Worm (Caenorhabditis elegans) whole organism, L2 larva: Measurements from ENCODE around the gene cyp-34A5.

Source experiments
- C34F6.9 ChIP-seq: fragments of 150-350 bp; optimal IDR thresholded peaks from 2 replicates; lab custom pipeline; 2014; ENCODE audit warnings: missing biosample characterization, missing genetic modification characterization
- F13H6.1 ChIP-seq: sonication (generic microtip); optimal IDR thresholded peaks from 2 replicates; lab custom pipeline; 2016; ENCODE audit warnings: missing genetic modification characterization, missing compliant biosample characterization
- R02D3.7 ChIP-seq: fragments of 150-350 bp; optimal IDR thresholded peaks from 2 replicates; lab custom pipeline; 2014; ENCODE audit warnings: missing biosample characterization, missing genetic modification characterization
- Y55F3AM.14 ChIP-seq: fragments of 200-800 bp; sonication (Bioruptor generic); optimal IDR thresholded peaks from 2 replicates; lab custom pipeline; 2018; ENCODE audit warnings: mild to moderate bottlenecking, missing genetic modification characterization, missing compliant biosample characterization
- ZK546.5 ChIP-seq: sonication (generic microtip); optimal IDR thresholded peaks from 2 replicates; lab custom pipeline; 2017; ENCODE audit warnings: missing biosample characterization, missing genetic modification characterization
- alr-1 ChIP-seq: fragments of 150-350 bp; optimal IDR thresholded peaks from 2 replicates; lab custom pipeline; 2014; ENCODE audit warnings: missing biosample characterization, missing genetic modification characterization
- aly-2 ChIP-seq: fragments of 150-350 bp; optimal IDR thresholded peaks from 2 replicates; lab custom pipeline; 2014; ENCODE audit warnings: missing biosample characterization, missing genetic modification characterization
- ama-1 ChIP-seq: fragments of 150-350 bp; optimal IDR thresholded peaks from 2 replicates; lab custom pipeline; 2018; ENCODE audit warnings: inconsistent platforms
- blmp-1 ChIP-seq: sonication (generic microtip); optimal IDR thresholded peaks from 2 replicates; lab custom pipeline; 2017; ENCODE audit warnings: missing genetic modification characterization, mild to moderate bottlenecking, missing compliant biosample characterization, antibody characterized with exemption, moderate library complexity; ENCODE audit not compliant: insufficient read depth
- ceh-82 ChIP-seq: fragments of 150-350 bp; optimal IDR thresholded peaks from 2 replicates; lab custom pipeline; 2014; ENCODE audit warnings: missing biosample characterization, missing genetic modification characterization
- crh-2 ChIP-seq: sonication (generic microtip); optimal IDR thresholded peaks from 2 replicates; lab custom pipeline; 2017; ENCODE audit warnings: missing biosample characterization, missing genetic modification characterization
- dmd-4 ChIP-seq: sonication (generic microtip); optimal IDR thresholded peaks from 2 replicates; lab custom pipeline; 2017; ENCODE audit warnings: missing biosample characterization, missing genetic modification characterization
- egl-27 ChIP-seq: sonication (generic microtip); optimal IDR thresholded peaks from 3 replicates; lab custom pipeline; 2017; ENCODE audit warnings: missing biosample characterization, missing genetic modification reagents, missing genetic modification characterization
- elt-1 ChIP-seq: fragments of 150-350 bp; optimal IDR thresholded peaks from 2 replicates; lab custom pipeline; 2014; ENCODE audit warnings: missing biosample characterization, missing genetic modification characterization
- elt-3 ChIP-seq: sonication (generic microtip); optimal IDR thresholded peaks from 2 replicates; lab custom pipeline; 2017; ENCODE audit warnings: missing biosample characterization, missing genetic modification characterization
- fos-1 ChIP-seq: fragments of 150-350 bp; optimal IDR thresholded peaks from 2 replicates; lab custom pipeline; 2014; ENCODE audit warnings: missing biosample characterization, missing genetic modification characterization
- gmeb-1 ChIP-seq: fragments of 150-350 bp; optimal IDR thresholded peaks from 2 replicates; lab custom pipeline; 2014; ENCODE audit warnings: missing biosample characterization, missing genetic modification characterization
- lin-13 ChIP-seq: fragments of 150-350 bp; optimal IDR thresholded peaks from 2 replicates; lab custom pipeline; 2014; ENCODE audit warnings: missing biosample characterization, missing genetic modification reagents, missing genetic modification characterization
- lin-39 ChIP-seq: fragments of 150-350 bp; optimal IDR thresholded peaks from 2 replicates; lab custom pipeline; 2014; ENCODE audit warnings: missing biosample characterization, missing genetic modification reagents, missing genetic modification characterization
- lsy-2 ChIP-seq, 2 experiments: fragments of 150-350 bp in 1 of 2; sonication (generic microtip) in 1 of 2; optimal IDR thresholded peaks; 2 replicates each; lab custom pipeline; 2014 to 2017; ENCODE audit warnings: missing biosample characterization in 2 of 2, missing genetic modification characterization in 2 of 2
- mab-5 ChIP-seq: fragments of 150-350 bp; optimal IDR thresholded peaks from 2 replicates; lab custom pipeline; 2014; ENCODE audit warnings: missing biosample characterization, missing genetic modification characterization
- mbf-1 ChIP-seq: sonication (generic microtip); optimal IDR thresholded peaks from 2 replicates; lab custom pipeline; 2017; ENCODE audit warnings: missing biosample characterization, missing genetic modification characterization
- mdl-1 ChIP-seq, 2 experiments: fragments of 150-350 bp in 1 of 2; sonication (generic microtip) in 1 of 2; optimal IDR thresholded peaks; 2 replicates each; lab custom pipeline; 2017; ENCODE audit warnings: missing biosample characterization in 2 of 2, missing genetic modification characterization in 2 of 2
- nhr-11 ChIP-seq: fragments of 150-350 bp; optimal IDR thresholded peaks from 2 replicates; lab custom pipeline; 2014; ENCODE audit warnings: missing biosample characterization, missing genetic modification characterization
- nhr-12 ChIP-seq: fragments of 150-350 bp; optimal IDR thresholded peaks from 2 replicates; lab custom pipeline; 2014; ENCODE audit warnings: missing biosample characterization, missing genetic modification characterization
- nhr-129 ChIP-seq: fragments of 150-350 bp; optimal IDR thresholded peaks from 2 replicates; lab custom pipeline; 2014; ENCODE audit warnings: missing biosample characterization, missing genetic modification characterization
- nhr-21 ChIP-seq: fragments of 150-350 bp; optimal IDR thresholded peaks from 2 replicates; lab custom pipeline; 2014; ENCODE audit warnings: missing biosample characterization, missing genetic modification characterization
- nhr-237 ChIP-seq: fragments of 150-350 bp; optimal IDR thresholded peaks from 2 replicates; lab custom pipeline; 2014; ENCODE audit warnings: missing biosample characterization, missing genetic modification characterization
- nhr-25 ChIP-seq: fragments of 150-350 bp; sonication (generic microtip); optimal IDR thresholded peaks from 3 replicates; lab custom pipeline; 2014; ENCODE audit warnings: missing biosample characterization, missing genetic modification characterization
- nhr-6 ChIP-seq: fragments of 150-350 bp; optimal IDR thresholded peaks from 2 replicates; lab custom pipeline; 2014; ENCODE audit warnings: missing biosample characterization, missing genetic modification characterization
- nhr-77 ChIP-seq: fragments of 150-350 bp; optimal IDR thresholded peaks from 2 replicates; lab custom pipeline; 2014; ENCODE audit warnings: missing biosample characterization, missing genetic modification characterization
- peb-1 ChIP-seq: fragments of 150-350 bp; optimal IDR thresholded peaks from 2 replicates; lab custom pipeline; 2014; ENCODE audit warnings: missing biosample characterization, missing genetic modification characterization
- sem-4 ChIP-seq: fragments of 150-350 bp; optimal IDR thresholded peaks from 2 replicates; lab custom pipeline; 2014; ENCODE audit warnings: missing biosample characterization, missing genetic modification reagents, missing genetic modification characterization
- skn-1 ChIP-seq: sonication (generic microtip); optimal IDR thresholded peaks from 2 replicates; lab custom pipeline; 2017; ENCODE audit warnings: missing biosample characterization, missing genetic modification characterization
- sma-3 ChIP-seq: sonication (generic microtip); optimal IDR thresholded peaks from 2 replicates; lab custom pipeline; 2016; ENCODE audit warnings: missing genetic modification reagents, missing genetic modification characterization, missing compliant biosample characterization
- sma-9 ChIP-seq, 2 experiments: fragments of 150-350 bp in 1 of 2; sonication (generic microtip) in 1 of 2; optimal IDR thresholded peaks; 2 replicates each; lab custom pipeline; 2014 to 2016; ENCODE audit warnings: missing genetic modification characterization in 2 of 2, mild to moderate bottlenecking in 1 of 2, missing biosample characterization in 1 of 2, missing compliant biosample characterization in 1 of 2, missing genetic modification reagents in 1 of 2, moderate library complexity in 1 of 2
- snpc-4 ChIP-seq: fragments of 150-350 bp; optimal IDR thresholded peaks from 2 replicates; lab custom pipeline; 2014; ENCODE audit warnings: missing biosample characterization, missing genetic modification characterization
- unc-39 ChIP-seq: fragments of 150-350 bp; optimal IDR thresholded peaks from 2 replicates; lab custom pipeline; 2014; ENCODE audit warnings: missing biosample characterization, missing genetic modification characterization
- unc-55 ChIP-seq: fragments of 150-350 bp; sonication (generic microtip); optimal IDR thresholded peaks from 3 replicates; lab custom pipeline; 2014; ENCODE audit warnings: missing biosample characterization, missing genetic modification reagents, missing genetic modification characterization
- unc-62 ChIP-seq: fragments of 150-350 bp; optimal IDR thresholded peaks from 2 replicates; lab custom pipeline; 2014; ENCODE audit warnings: missing biosample characterization, missing genetic modification reagents, missing genetic modification characterization
- zag-1 ChIP-seq: fragments of 150-350 bp; optimal IDR thresholded peaks from 2 replicates; lab custom pipeline; 2014; ENCODE audit warnings: missing biosample characterization, missing genetic modification characterization
- ztf-1 ChIP-seq: fragments of 200-800 bp; sonication (Bioruptor generic); conservative IDR thresholded peaks from 2 replicates; pipeline ENCODE4 v1.3.6; 2022; ENCODE audit warnings: missing genetic modification characterization, missing compliant biosample characterization
- ztf-4 ChIP-seq: fragments of 150-350 bp; optimal IDR thresholded peaks from 2 replicates; lab custom pipeline; 2014; ENCODE audit warnings: missing biosample characterization, missing genetic modification characterization

The cyp-34A5 gene

ce11 chrV:3981680-3982079, 24.2 kb upstream of the cyp-34A5 start, which contains the start of gene nlp-30:
TSS of gene nlp-30 (plus strand) at chrV:3981980.
- TF ChIP-seq lin-13 (GFP tag; lab: Kevin White, UChicago) (no peak), dmd-4 (tag; lab: Kevin White, UChicago) (no peak), unc-39 (tag; lab: Kevin White, UChicago) (no peak), peb-1 (tag; lab: Kevin White, UChicago) (no peak), unc-62 (GFP tag; lab: Kevin White, UChicago) (no peak), nhr-11 (tag; lab: Kevin White, UChicago) (no peak), ztf-1 (GFP tag; lab: Robert Waterston, UW) (no peak), nhr-25 (tag; lab: Kevin White, UChicago) (no peak), crh-2 (no peak), zag-1 (tag; lab: Kevin White, UChicago) (no peak), sma-3 (GFP tag; lab: Kevin White, UChicago) (no peak), gmeb-1 (tag; lab: Kevin White, UChicago) (no peak), C34F6.9 (tag; lab: Kevin White, UChicago) (no peak), blmp-1 (tag; lab: Kevin White, UChicago) (no peak), fos-1 (tag; lab: Kevin White, UChicago) (no peak), lin-39 (no peak), nhr-6 (no peak), nhr-21 (tag; lab: Kevin White, UChicago) (no peak)
- TF ChIP-seq, all 48 proteins: peak for 0

ce11 chrV:3980228-3980933, 22.9 kb upstream of the cyp-34A5 start:
- TF ChIP-seq unc-62 (GFP tag; lab: Kevin White, UChicago) (no peak), ama-1 (lab: Kevin White, UChicago) (peak; percentile 23), mdl-1 (tag; optimal IDR thresholded peaks at IDR 0.05; lab: Kevin White, UChicago) (no peak), peb-1 (tag; lab: Kevin White, UChicago) (no peak), ceh-82 (tag; lab: Kevin White, UChicago) (no peak), nhr-21 (tag; lab: Kevin White, UChicago) (peak; percentile 68), nhr-77 (tag; lab: Kevin White, UChicago) (no peak), sma-3 (GFP tag; lab: Kevin White, UChicago) (peak; percentile 21), F13H6.1 (tag; lab: Kevin White, UChicago) (no peak), sma-9 (GFP tag; optimal IDR thresholded peaks at IDR 0.05; lab: Kevin White, UChicago) (peak; percentile 33), sma-9 (tag; optimal IDR thresholded peaks at IDR 0.05; lab: Kevin White, UChicago) (no peak), nhr-12 (tag; lab: Kevin White, UChicago) (no peak), alr-1 (tag; lab: Kevin White, UChicago) (no peak), R02D3.7 (tag; lab: Kevin White, UChicago) (no peak), unc-39 (tag; lab: Kevin White, UChicago) (no peak)

DNA sequence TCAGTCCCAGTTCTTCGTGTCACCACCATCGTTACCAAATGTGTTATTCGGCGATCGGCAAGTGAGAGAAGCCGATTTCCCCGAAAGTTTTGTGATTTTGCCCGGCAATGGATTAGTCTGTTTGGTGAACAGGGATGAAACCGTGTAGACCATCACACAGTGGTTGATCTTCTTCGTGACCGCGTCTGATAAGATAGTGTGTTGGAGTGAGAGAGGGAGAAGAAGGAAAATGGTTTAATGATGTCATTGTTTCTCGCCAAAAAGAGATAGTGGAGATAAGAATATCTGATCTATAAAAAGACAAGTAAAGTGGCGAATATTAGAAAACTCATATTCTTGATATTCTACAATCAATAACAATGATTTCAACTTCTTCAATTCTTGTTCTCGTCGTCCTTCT, 22.3 kb upstream of the cyp-34A5 start, which contains the start of gene nlp-31:
Gene nlp-31, plus strand, starts transcription at position 237 of the 400 bp plus-strand sequence.
- TF ChIP-seq lin-13 (GFP tag; lab: Kevin White, UChicago) (no peak), R02D3.7 (tag; lab: Kevin White, UChicago) (no peak), nhr-77 (tag; lab: Kevin White, UChicago) (no peak), mdl-1 (tag; optimal IDR thresholded peaks at IDR 0.05; lab: Kevin White, UChicago) (peak in 1 of 2 experiments; percentile 23), C34F6.9 (tag; lab: Kevin White, UChicago) (no peak), ztf-4 (no peak), Y55F3AM.14 (no peak), nhr-6 (no peak), elt-3 (tag; lab: Kevin White, UChicago) (no peak), zag-1 (tag; lab: Kevin White, UChicago) (no peak), nhr-25 (tag; lab: Kevin White, UChicago) (peak; percentile 77), ZK546.5 (tag; lab: Kevin White, UChicago) (no peak), aly-2 (no peak), elt-1 (tag; lab: Kevin White, UChicago) (no peak), mab-5 (tag; lab: Kevin White, UChicago) (no peak), dmd-4 (tag; lab: Kevin White, UChicago) (no peak), fos-1 (tag; lab: Kevin White, UChicago) (peak; percentile 34), ama-1 (lab: Kevin White, UChicago) (no peak), F13H6.1 (tag; lab: Kevin White, UChicago) (peak; percentile 10), gmeb-1 (tag; lab: Kevin White, UChicago) (no peak), sma-9 (GFP tag; optimal IDR thresholded peaks at IDR 0.05; lab: Kevin White, UChicago) (peak; percentile 69), sma-9 (tag; optimal IDR thresholded peaks at IDR 0.05; lab: Kevin White, UChicago) (no peak), egl-27 (tag; lab: Kevin White, UChicago) (no peak), lsy-2 (tag; optimal IDR thresholded peaks at IDR 0.05; lab: Kevin White, UChicago) (no peak), alr-1 (tag; lab: Kevin White, UChicago) (no peak), unc-62 (GFP tag; lab: Kevin White, UChicago) (no peak), nhr-12 (tag; lab: Kevin White, UChicago) (no peak), sma-3 (GFP tag; lab: Kevin White, UChicago) (peak; percentile 90), lin-39 (no peak), nhr-21 (tag; lab: Kevin White, UChicago) (peak; percentile 73), snpc-4 (tag; lab: Kevin White, UChicago) (no peak), blmp-1 (tag; lab: Kevin White, UChicago) (peak; percentile 57), skn-1 (tag; lab: Kevin White, UChicago) (no peak), crh-2 (peak; percentile 5), nhr-129 (tag; lab: Kevin White, UChicago) (no peak), nhr-237 (tag; lab: Kevin White, UChicago) (no peak), sem-4 (no peak), mbf-1 (tag; lab: Kevin White, UChicago) (no peak), unc-55 (GFP tag; lab: Kevin White, UChicago) (no peak)
